Fruit fly (Drosophila melanogaster) whole organism: Measurements from ENCODE around the gene AP-2sigma.

Experiments
- CG8478 ChIP-seq: fragments of >200 bp; optimal IDR thresholded peaks from 2 replicates; lab custom pipeline; 2018; ENCODE audit warnings: inconsistent platforms
- Dll ChIP-seq: fragments of >200 bp; optimal IDR thresholded peaks from 2 replicates; lab custom pipeline; 2017
- EcR ChIP-seq, 2 experiments: fragments of >200 bp; optimal IDR thresholded peaks; 2 replicates each; lab custom pipeline; 2017; ENCODE audit warnings: missing biosample characterization in 2 of 2, missing genetic modification characterization in 2 of 2, missing genetic modification reagents in 2 of 2
- pan ChIP-seq: fragments of >200 bp; optimal IDR thresholded peaks from 2 replicates; lab custom pipeline; 2017
- psq ChIP-seq: fragments of >200 bp; optimal IDR thresholded peaks from 2 replicates; lab custom pipeline; 2017
- usp ChIP-seq: fragments of >200 bp; optimal IDR thresholded peaks from 2 replicates; lab custom pipeline; 2017; ENCODE audit warnings: missing biosample characterization, missing genetic modification characterization, mixed read lengths

DNA sequence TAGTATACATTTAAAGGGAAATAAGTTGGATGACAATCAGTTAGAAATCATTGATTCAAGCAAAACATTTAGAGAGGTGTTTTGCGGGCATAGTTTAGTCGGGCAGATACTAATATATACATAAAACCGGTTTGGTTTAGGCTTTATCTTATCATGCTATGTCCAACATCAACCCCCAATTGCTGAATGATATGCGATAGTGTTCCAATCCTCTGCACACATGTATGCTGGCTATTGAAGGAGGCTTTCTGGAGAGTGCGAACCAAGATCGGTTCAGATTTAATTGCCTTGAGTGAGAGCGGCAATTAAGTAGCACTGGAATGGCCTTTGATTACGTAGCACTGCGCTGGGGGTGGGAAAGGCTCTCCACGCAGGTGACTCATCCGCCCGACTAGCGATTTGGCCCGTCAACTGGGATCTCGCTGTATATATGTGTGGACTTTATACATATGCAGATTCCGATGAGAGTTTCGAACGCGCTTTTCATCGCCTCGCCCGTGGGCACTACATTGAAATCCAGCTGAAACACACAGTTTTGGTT, 1.8 kb downstream of the AP-2sigma start:
- no peak for TF ChIP-seq usp
- no peak for TF ChIP-seq EcR (GFP tag; optimal IDR thresholded peaks at IDR 0.05; lab: Kevin White, UChicago)
- no peak for TF ChIP-seq pan
- no peak for TF ChIP-seq psq (lab: Kevin White, UChicago)
- no peak for TF ChIP-seq CG8478 (lab: Kevin White, UChicago)
- TF ChIP-seq Dll (lab: Kevin White, UChicago), result no peak
